Worm (Caenorhabditis elegans) whole organism, young adult: ENCODE results near the gene abu-8.

Experiments
- attf-3 ChIP-seq: fragments of 200-800 bp; sonication (Bioruptor generic); conservative IDR thresholded peaks from 2 replicates; pipeline ENCODE4 v1.3.6; 2022; ENCODE audit warnings: missing genetic modification reagents, missing genetic modification characterization, missing compliant biosample characterization
- die-1 ChIP-seq: sonication (generic microtip); optimal IDR thresholded peaks from 2 replicates; lab custom pipeline; 2016; ENCODE audit warnings: missing genotype, mild to moderate bottlenecking, missing genetic modification characterization, missing compliant biosample characterization
- nfya-1 ChIP-seq: sonication (generic microtip); optimal IDR thresholded peaks from 2 replicates; lab custom pipeline; 2017; ENCODE audit warnings: antibody characterized with exemption, missing compliant biosample characterization, missing genetic modification characterization, borderline replicate concordance; ENCODE audit not compliant: insufficient read depth
- pha-4 ChIP-seq: fragments of 150-350 bp; sonication (generic microtip); optimal IDR thresholded peaks from 2 replicates; lab custom pipeline; 2014; ENCODE audit warnings: missing biosample characterization, missing genetic modification reagents, missing genetic modification characterization

DNA sequence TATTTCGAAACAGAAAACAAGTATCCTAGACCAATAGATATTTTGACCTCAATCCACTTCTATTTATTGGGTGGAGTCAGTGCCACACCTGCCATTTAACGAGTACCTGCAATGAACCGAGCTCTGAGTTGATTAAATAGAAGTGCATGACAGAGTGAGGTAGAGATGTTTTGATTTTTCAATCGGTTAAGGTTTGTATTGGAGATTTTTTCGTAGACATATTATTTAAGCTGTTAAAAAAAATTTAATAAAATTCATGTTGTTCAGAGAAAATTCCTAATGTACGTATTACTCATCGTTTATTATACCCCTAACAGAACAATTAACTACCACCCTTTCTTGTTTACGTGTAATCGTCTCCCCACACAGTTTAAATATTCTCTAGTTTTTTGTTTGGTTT, 38.9 kb downstream of the abu-8 start, which contains the start of gene srx-38:
- TF ChIP-seq attf-3 (GFP tag; lab: Robert Waterston, UW) (no peak), nfya-1 (no peak), pha-4 (tag; lab: Kevin White, UChicago) (no peak), die-1 (no peak)
